Worm (Caenorhabditis elegans) whole organism, L4/young adult: ENCODE measurements around the gene ZK686.6.

Source experiments
- W03F9.2 ChIP-seq: fragments of 150-350 bp; optimal IDR thresholded peaks from 2 replicates; lab custom pipeline; 2014; ENCODE audit warnings: missing biosample characterization, missing genetic modification characterization
- dao-5 ChIP-seq: sonication (generic microtip); optimal IDR thresholded peaks from 2 replicates; lab custom pipeline; 2016; ENCODE audit warnings: missing genotype, missing genetic modification characterization, moderate library complexity, missing compliant biosample characterization
- him-1 ChIP-seq: sonication (generic microtip); optimal IDR thresholded peaks from 2 replicates; lab custom pipeline; 2016; ENCODE audit warnings: missing genotype, missing genetic modification reagents, missing genetic modification characterization, missing compliant biosample characterization

- TF ChIP-seq W03F9.2 (tag; lab: Kevin White, UChicago), result no peak
- no peak for TF ChIP-seq him-1 (tag; lab: Kevin White, UChicago)
- no peak for TF ChIP-seq dao-5 (tag; lab: Kevin White, UChicago)
Observed at ce11 chrIII:7814159-7815055, 41.6 kb upstream of the ZK686.6 start, which contains the start of gene egl-5.
